Worm (Caenorhabditis elegans): ENCODE results near the gene clec-214.

ce11 chrV:7635469-7635868 is 25.3 kb downstream of the clec-214 start, which contains the start of gene srd-29:
- no peak for TF ChIP-seq ama-1 (optimal IDR thresholded peaks at IDR 0.05)
- no peak for TF ChIP-seq pqm-1 (tag; optimal IDR thresholded peaks at IDR 0.05)
- no peak for TF ChIP-seq nfya-1 (tag; optimal IDR thresholded peaks at IDR 0.05; ENCODE audit: insufficient read depth)

Measured in whole organism, L3 larva.